Fruit fly (Drosophila melanogaster): ENCODE results near the gene Axn.

Gene Axn

DNA sequence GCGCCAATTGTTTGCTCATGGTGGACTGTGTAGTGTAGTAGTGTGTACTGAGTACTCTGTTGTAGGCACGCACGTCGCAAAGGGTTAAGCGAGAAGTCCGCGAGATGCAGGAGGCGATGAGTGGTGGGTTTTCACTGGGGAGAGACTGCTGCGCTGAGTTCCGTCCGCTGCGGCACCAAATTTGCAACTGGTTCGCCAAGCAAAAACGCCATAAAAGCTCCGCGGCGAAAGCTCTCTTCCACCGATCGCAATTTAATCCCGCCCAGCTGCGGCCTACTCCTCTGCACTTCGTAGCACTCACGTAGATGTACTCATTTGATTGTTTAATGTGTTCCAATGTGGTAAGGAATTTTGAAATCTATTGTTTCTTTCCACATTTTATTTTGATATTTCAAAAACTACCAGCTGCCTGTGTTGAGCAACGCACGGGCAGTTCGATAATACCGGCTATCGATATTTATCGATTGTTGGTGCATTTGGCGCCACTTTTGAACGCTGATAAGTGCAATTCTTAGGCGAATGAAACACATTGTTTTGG is 7.6 kb upstream of the Axn start, which contains the start of gene CG7920 (continued):
- TF ChIP-seq Stat92E (GFP tag; optimal IDR thresholded peaks at IDR 0.05) (peak in 1 of 3 experiments; percentile 9), so (GFP tag; IDR thresholded peaks at IDR 0.05) (no peak), NC2α (GFP tag; optimal IDR thresholded peaks at IDR 0.05) (no peak), CoRest (tag; optimal IDR thresholded peaks at IDR 0.05) (peak; percentile 34), CG2678 (tag; optimal IDR thresholded peaks at IDR 0.05) (peak; percentile 10), rib (GFP tag; IDR thresholded peaks at IDR 0.05) (peak; percentile 64; the same call in 1 of the 2 replicates), Dek (tag; optimal IDR thresholded peaks at IDR 0.05) (peak; percentile 22), CG31441 (GFP tag; IDR thresholded peaks at IDR 0.05) (0 out of 2 replicates have a peak, but pooled peaks have one; percentile 8), CG6765 (GFP tag; optimal IDR thresholded peaks at IDR 0.05) (peak; percentile 72), Xbp1 (GFP tag; optimal IDR thresholded peaks at IDR 0.05) (peak; percentile 19), CG4328 (GFP tag; optimal IDR thresholded peaks at IDR 0.05) (no peak), CG6854 (GFP tag; optimal IDR thresholded peaks at IDR 0.05) (peak; percentile 43), phol (tag; optimal IDR thresholded peaks at IDR 0.05) (peak; percentile 56), Sin3A (optimal IDR thresholded peaks at IDR 0.05) (peak; percentile 71), sob (GFP tag; IDR thresholded peaks at IDR 0.05) (peak; percentile 42; the same call in 1 of the 2 replicates), H2.0 (GFP tag; IDR thresholded peaks at IDR 0.05) (no peak), MBD-R2 (GFP tag; IDR thresholded peaks at IDR 0.05) (peak; percentile 29; the same call in 1 of the 2 replicates), Hand (GFP tag; optimal IDR thresholded peaks at IDR 0.05) (peak; percentile 37), CG7556 (GFP tag; optimal IDR thresholded peaks at IDR 0.05) (peak; percentile 23), lilli (GFP tag; optimal IDR thresholded peaks at IDR 0.05) (peak; percentile 22), crol (GFP tag; IDR thresholded peaks at IDR 0.05) (0 out of 2 replicates have a peak, but pooled peaks have one; percentile 21), Hr51 (GFP tag; optimal IDR thresholded peaks at IDR 0.05) (no peak), CG10366 (GFP tag; IDR thresholded peaks at IDR 0.05) (no peak), knrl (GFP tag; IDR thresholded peaks at IDR 0.05; ENCODE audit: partially characterized antibody) (peak; percentile 76), ci (GFP tag; IDR thresholded peaks at IDR 0.05) (peak; percentile 48; the same call in 2 of the 3 replicates), hkb (optimal IDR thresholded peaks at IDR 0.05) (no peak), hkb (GFP tag; IDR thresholded peaks at IDR 0.05) (peak; percentile 33), CG33213 (GFP tag; optimal IDR thresholded peaks at IDR 0.05) (peak; percentile 42), gcm (GFP tag; optimal IDR thresholded peaks at IDR 0.05) (peak; percentile 4), nerfin-1 (tag; optimal IDR thresholded peaks at IDR 0.05) (peak; percentile 2), CG12769 (tag; optimal IDR thresholded peaks at IDR 0.05) (peak; percentile 52), CG4854 (GFP tag; optimal IDR thresholded peaks at IDR 0.05) (no peak), Ptx1 (GFP tag; IDR thresholded peaks at IDR 0.05) (0 out of 2 replicates have a peak, but pooled peaks have one; percentile 8), dpn (GFP tag; optimal IDR thresholded peaks at IDR 0.05) (peak; percentile 3 to 29), HLH54F (GFP tag; optimal IDR thresholded peaks at IDR 0.05) (peak; percentile 9), CG15011 (GFP tag; optimal IDR thresholded peaks at IDR 0.05) (no peak), CG18262 (tag; optimal IDR thresholded peaks at IDR 0.05) (peak; percentile 51), CG15514 (GFP tag; optimal IDR thresholded peaks at IDR 0.05) (peak; percentile 98), CG7963 (GFP tag; IDR thresholded peaks at IDR 0.05; ENCODE audit: partially characterized antibody) (peak; percentile 30; the same call in 1 of the 3 replicates), CG12659 (GFP tag; optimal IDR thresholded peaks at IDR 0.05) (peak; percentile 64), br (optimal IDR thresholded peaks at IDR 0.05) (no peak), Lpt (GFP tag; optimal IDR thresholded peaks at IDR 0.05) (no peak), CG6683 (GFP tag; optimal IDR thresholded peaks at IDR 0.05) (no peak), CG6175 (GFP tag; IDR thresholded peaks at IDR 0.05) (0 out of 3 replicates have a peak, but pooled peaks have one; percentile 15), CG8290 (GFP tag; optimal IDR thresholded peaks at IDR 0.05) (peak; percentile 2), CG8290 (tag; optimal IDR thresholded peaks at IDR 0.05) (peak in 1 of 2 experiments; percentile 46), CG34376 (GFP tag; optimal IDR thresholded peaks at IDR 0.05) (peak; percentile 77), Meics (GFP tag; optimal IDR thresholded peaks at IDR 0.05) (peak; percentile 14), CG4730 (GFP tag; IDR thresholded peaks at IDR 0.05) (no peak), CG7271 (tag; optimal IDR thresholded peaks at IDR 0.05) (no peak)

All from whole organism, embryonic.